Fruit fly (Drosophila melanogaster) whole organism, prepupa: ENCODE measurements around the gene dpr10.

Source experiments
- CG34406 ChIP-seq: fragments of 200-800 bp; sonication (Bioruptor generic); optimal IDR thresholded peaks from 3 replicates; lab custom pipeline; 2016; ENCODE audit warnings: missing biosample characterization, missing genetic modification characterization
- Eip93F ChIP-seq: fragments of 200-800 bp; sonication (Bioruptor generic); optimal IDR thresholded peaks from 2 replicates; lab custom pipeline; 2016; ENCODE audit warnings: missing biosample characterization, mild to moderate bottlenecking, missing genetic modification characterization
- Hr38 ChIP-seq: sonication (Bioruptor generic); optimal IDR thresholded peaks from 2 replicates; lab custom pipeline; 2016; ENCODE audit warnings: missing biosample characterization, missing genetic modification characterization
- Lpt ChIP-seq: fragments of 200-800 bp; sonication (Bioruptor generic); optimal IDR thresholded peaks from 3 replicates; lab custom pipeline; 2016; ENCODE audit warnings: missing biosample characterization, missing genetic modification characterization
- Sox15 ChIP-seq: fragments of 200-800 bp; sonication (Bioruptor generic); optimal IDR thresholded peaks from 3 replicates; lab custom pipeline; 2016; ENCODE audit warnings: missing biosample characterization, missing genetic modification characterization
- fkh ChIP-seq: fragments of 200-800 bp; sonication (Bioruptor generic); optimal IDR thresholded peaks from 3 replicates; lab custom pipeline; 2017; ENCODE audit warnings: missing biosample characterization, mild to moderate bottlenecking, missing genetic modification characterization, moderate library complexity

- TF ChIP-seq Hr38 (GFP tag; lab: Kevin White, UChicago) (no peak), Eip93F (GFP tag; lab: Kevin White, UChicago) (no peak), fkh (GFP tag; lab: Kevin White, UChicago) (no peak), CG34406 (no peak), Sox15 (GFP tag; lab: Kevin White, UChicago) (no peak), Lpt (no peak)
Observed at dm6 chr3L:10098015-10098414, 87.9 kb downstream of the dpr10 start, which contains the start of gene Srg2.
